Worm (Caenorhabditis elegans) whole organism, dauer: ENCODE data around the gene T22B7.7.

Source experiments
- unc-62 ChIP-seq: sonication (generic microtip); optimal IDR thresholded peaks from 2 replicates; lab custom pipeline; 2017; ENCODE audit warnings: missing biosample characterization, missing genetic modification reagents, missing genetic modification characterization

T22B7.7 gene

DNA sequence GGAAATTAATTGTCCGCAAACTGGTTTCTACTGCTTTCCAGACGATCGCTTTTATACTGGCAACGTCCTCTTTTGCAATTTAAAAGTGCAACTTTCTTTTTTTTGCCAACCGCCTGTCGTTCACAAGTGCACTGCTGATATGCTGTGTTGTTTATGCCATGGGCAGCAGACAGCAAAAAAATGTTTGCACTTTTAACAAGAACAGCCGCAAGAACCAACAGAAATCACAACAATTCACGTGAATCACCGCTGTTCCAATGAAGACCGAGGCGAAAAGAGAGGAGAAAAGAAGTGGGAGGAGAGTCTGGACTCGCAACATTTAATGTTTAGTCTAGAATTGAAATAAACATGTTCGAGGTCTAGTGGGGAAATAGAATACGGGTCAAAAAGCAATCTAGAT is at the start of gene T22B7.7:
T22B7.7 (minus strand) TSS at position 262 of the 400 bp plus-strand sequence.
- TF ChIP-seq unc-62 = no peak

ce11 chrX:5699555-5699954 is 45.7 kb upstream of the T22B7.7 start:
- no peak for TF ChIP-seq unc-62

ce11 chrX:5698419-5698818 is 44.5 kb upstream of the T22B7.7 start:
- TF ChIP-seq unc-62 = no peak

ce11 chrX:5697208-5697607 is 43.3 kb upstream of the T22B7.7 start, which contains the start of gene W01C8.5:
Gene W01C8.5, minus strand, starts transcription at chrX:5697308.
- no peak for TF ChIP-seq unc-62

DNA sequence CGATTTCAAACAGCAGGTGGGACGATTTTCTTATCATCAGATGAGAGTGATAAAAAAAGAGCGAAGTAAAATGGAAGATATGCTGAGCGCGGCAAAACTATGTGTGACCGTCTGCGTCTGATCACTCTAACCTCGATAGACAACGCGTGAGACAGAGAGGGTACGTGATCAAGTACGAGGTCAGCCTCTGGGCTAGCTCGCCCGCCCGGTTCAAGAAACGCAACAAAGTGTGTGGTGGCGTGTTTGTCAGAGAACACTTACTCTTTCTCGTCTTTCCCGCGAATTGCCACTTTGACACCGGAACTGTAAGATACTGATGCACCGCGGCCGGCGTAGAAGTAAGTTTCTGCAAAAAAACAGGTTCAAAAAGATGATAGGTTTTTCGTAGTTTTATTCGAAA is 42.3 kb upstream of the T22B7.7 start:
- TF ChIP-seq unc-62 = no peak

DNA sequence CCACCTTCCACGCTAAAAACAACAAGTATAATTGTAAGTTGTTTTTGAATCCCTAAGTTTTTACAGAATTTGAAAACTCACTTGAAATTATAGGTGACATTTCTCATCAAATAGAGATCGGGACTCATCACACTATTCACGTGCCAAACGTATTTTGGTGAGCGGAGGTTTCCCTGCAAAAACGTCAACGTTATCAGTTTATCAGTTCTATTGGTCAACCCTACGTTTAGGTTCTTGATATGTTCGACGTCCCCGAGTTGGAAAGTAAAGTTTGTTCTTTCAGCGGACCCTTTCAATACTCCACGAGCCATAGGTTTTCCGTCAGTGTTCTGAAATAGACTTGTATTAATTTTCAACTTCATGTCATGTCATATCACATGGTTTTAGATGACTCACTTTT is 41.5 kb upstream of the T22B7.7 start:
- no peak for TF ChIP-seq unc-62

DNA sequence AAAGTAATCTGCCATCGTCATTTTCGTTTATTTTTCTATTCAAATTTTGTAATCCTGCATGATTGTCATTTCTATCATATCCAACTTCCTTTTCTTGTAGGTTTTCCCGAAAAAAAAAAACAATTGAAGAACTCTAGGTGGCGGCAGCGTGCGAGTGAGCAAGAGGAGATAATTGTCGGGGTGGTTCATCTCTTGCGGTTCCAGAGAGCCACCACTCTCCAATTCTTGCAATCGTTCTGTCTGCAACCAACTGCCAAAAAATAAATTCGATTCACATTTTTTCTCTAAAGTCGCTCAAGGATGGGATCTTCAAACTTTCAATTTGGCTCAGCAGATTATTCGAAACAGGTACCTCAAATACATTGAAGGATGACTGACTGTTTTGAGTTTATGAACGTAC is 38.2 kb upstream of the T22B7.7 start, which contains the start of gene W01C8.1:
W01C8.1 (plus strand) TSS at position 301 of the 400 bp plus-strand sequence.
- no peak for TF ChIP-seq unc-62

DNA sequence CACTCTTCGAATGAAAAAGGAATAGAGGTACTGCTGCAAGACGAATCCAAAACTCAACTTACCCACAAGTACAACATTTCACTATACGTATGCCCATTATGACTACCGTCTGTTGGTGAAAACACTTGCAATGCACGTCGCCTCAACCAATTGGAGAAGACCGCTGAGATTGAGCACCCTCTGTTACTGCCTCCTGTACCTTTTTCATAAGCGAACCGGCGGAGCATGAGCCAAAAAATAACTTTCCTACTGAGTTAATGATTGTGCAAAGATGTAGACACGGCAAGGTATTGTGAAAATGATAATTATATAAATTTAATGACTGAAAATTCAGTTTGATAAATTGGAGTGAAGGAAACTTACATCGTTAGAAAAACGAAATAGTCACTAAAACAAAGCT is 35.2 kb upstream of the T22B7.7 start:
- TF ChIP-seq unc-62 = no peak

DNA sequence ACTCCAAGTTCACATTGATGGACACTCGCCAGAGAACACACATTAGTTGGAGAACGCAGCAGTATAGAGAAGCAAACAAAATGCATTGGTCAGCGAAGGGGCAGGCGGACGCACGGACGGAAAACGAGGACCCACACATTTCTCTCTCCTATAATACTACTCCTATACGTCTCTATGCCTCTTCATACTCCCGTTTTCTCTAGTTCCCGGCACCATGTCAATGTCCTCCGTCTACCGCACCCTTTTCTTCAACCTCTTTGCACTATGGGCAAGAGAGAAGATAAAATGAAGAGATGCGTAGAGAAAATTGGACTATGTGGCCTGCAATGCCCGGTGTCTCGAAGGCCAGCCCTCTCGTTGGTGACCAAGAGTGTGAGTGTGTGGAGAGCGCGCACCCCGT is 32.2 kb upstream of the T22B7.7 start, which contains the start of gene set-20:
set-20 (minus strand) TSS at position 94 of the 400 bp plus-strand sequence.
- no peak for TF ChIP-seq unc-62

- TF ChIP-seq unc-62 = no peak
These were observed 26.3 kb upstream of the T22B7.7 start, which contains the start of gene set-19 for ce11 chrX:5680125-5680524. Gene set-19, minus strand, starts transcription at chrX:5680225.

ce11 chrX:5672615-5673014 is 18.7 kb upstream of the T22B7.7 start:
- TF ChIP-seq unc-62 = no peak

ce11 chrX:5670829-5671228 is 17.0 kb upstream of the T22B7.7 start:
- no peak for TF ChIP-seq unc-62

DNA sequence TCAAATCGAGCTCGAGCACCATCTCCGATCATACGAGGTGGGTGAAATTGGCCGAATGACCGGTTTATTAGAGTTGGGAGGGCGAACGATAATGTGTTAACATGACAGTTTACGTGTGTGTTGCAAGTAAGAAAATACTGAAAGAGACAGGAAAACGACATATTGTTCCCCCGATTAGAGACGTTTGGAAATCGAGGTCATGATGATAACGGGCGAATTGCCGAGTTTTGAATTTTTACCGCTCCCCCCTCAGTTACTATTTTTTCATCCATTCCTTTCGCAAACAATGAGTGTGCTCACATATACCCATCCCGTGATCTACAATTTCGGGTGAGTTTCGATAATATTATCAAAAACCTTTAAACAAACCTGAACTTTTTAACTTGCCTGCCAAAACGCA is 15.9 kb upstream of the T22B7.7 start:
- TF ChIP-seq unc-62 = no peak

DNA sequence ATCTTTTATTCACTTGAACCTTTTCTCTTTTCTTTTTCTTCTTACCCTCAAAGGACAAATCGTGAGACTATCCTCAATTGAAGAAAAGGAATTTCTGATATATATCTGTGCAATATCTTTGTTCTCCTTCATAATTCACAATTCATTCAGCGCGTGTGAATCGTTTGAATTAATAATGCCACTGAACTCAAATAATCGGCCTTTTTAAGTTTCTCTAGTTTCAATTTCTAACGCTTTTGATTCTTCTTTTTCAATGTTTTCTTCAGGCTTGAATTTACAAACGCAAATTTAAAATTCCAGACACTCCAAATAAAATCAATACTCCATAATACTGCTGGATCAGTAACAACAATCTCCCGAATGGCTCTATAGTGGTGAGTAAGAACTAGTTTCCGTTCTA is 9.7 kb upstream of the T22B7.7 start, which contains the start of gene egl-13:
egl-13 (plus strand) TSS at position 301 of the 400 bp plus-strand sequence.
- TF ChIP-seq unc-62 = no peak

DNA sequence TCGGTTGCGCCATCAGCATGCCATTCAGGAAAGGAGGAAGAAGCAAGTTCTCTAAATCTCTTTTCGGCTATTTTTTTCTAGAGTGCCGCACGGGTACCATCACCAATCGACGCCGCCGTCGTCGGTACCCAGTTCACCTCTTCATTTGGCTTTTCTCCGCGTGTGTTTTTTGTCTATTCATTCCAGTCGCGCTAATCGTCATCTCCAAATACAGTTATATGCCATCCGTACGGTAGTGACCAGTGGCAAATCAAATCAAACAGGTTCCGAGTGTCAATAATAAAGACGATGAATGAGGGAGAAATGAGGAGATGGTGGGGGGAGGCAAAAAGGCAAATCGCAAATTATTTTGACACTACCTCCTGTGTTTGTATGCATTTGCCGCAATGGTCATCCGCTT is 7.3 kb upstream of the T22B7.7 start:
- TF ChIP-seq unc-62 = no peak

DNA sequence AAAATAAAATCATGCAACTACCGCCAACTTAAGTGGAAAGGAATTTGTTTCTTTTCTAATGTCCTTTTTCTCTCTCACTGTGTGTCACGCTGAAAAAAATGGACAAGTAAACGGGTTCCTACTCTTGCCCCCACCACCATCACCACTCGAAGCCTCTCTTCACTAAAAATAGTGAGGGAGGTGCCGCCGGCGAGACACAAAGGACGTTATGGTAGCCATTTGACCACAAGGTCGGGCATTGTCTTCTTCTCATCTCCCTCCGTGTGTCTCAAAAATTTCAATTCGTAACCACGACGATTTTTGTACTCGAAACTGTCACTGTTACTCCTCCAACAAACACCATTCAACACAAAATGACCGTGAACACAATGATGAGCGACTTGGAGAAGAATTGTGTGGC is 5.7 kb upstream of the T22B7.7 start, which contains the start of gene T22B7.22:
T22B7.22 (plus strand) TSS at position 354 of the 400 bp plus-strand sequence.
- TF ChIP-seq unc-62 = no peak

- TF ChIP-seq unc-62 = no peak
These were observed 1.7 kb upstream of the T22B7.7 start for ce11 chrX:5655601-5656000.

DNA sequence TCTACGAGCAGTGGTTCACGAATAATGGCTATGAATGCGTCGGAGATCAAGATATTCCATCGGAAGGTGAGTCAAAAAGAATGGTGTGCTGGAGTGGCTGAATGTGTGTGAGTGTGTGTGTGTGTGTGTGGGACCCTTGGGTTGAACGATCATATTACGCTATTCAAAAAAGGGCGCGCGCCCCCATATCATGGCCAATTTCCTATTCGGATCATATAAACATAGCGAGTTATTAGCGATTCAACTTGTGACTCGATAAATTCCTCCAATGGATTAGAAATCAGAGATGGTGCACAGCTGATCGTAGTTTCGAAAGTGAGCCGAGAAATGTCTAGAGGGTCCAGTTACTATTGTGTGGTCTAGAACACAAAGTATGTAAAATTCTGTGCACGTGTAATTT is 6.0 kb downstream of the T22B7.7 start, which contains the start of gene srv-7:
srv-7 (minus strand) TSS at position 101 of the 400 bp plus-strand sequence.
- no peak for TF ChIP-seq unc-62

DNA sequence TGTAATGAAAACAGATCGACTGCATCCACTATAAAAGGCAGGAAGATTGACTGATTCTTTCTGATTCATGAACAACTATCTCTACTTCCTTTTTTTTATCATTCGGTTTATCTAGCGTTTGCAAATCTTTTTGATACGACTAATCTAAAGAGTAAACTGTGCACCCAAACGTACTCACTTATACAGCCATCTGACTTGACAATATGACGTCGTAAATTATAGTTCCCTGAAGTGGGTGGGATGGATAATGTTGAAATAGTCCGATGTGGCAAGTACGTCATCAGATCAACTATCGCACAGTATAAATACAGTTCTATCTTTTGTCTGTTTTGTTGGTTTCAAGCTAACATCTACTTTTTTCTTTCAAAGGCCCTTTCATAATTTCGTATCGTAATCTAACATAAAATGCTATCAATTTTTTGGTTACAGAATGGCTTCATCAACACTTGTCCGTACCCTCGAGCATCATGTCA is 6.9 kb downstream of the T22B7.7 start, which contains the start of gene T22B7.3:
T22B7.3 (plus strand) TSS at position 423 of the 473 bp plus-strand sequence.
- no peak for TF ChIP-seq unc-62
